Fruit fly (Drosophila melanogaster) Kc167 (cell line): ENCODE results near the gene CG9166.

Experiments used
- Myc ChIP-seq: fragments of >200 bp; optimal IDR thresholded peaks from 2 replicates; lab custom pipeline; 2017; ENCODE audit warnings: missing external identifiers
- Sin3A ChIP-seq: fragments of >200 bp; optimal IDR thresholded peaks from 2 replicates; lab custom pipeline; 2018; ENCODE audit warnings: missing external identifiers
- h ChIP-seq: fragments of >200 bp; optimal IDR thresholded peaks from 3 replicates; lab custom pipeline; 2018; ENCODE audit warnings: missing external identifiers
- insv ChIP-seq: fragments of >200 bp; optimal IDR thresholded peaks from 3 replicates; lab custom pipeline; 2018; ENCODE audit warnings: missing external identifiers
- psq ChIP-seq: fragments of >200 bp; optimal IDR thresholded peaks from 2 replicates; lab custom pipeline; 2017; ENCODE audit warnings: missing external identifiers
- ttk ChIP-seq: sonication (Bioruptor generic); optimal IDR thresholded peaks from 2 replicates; lab custom pipeline; 2017; ENCODE audit warnings: missing external identifiers

DNA sequence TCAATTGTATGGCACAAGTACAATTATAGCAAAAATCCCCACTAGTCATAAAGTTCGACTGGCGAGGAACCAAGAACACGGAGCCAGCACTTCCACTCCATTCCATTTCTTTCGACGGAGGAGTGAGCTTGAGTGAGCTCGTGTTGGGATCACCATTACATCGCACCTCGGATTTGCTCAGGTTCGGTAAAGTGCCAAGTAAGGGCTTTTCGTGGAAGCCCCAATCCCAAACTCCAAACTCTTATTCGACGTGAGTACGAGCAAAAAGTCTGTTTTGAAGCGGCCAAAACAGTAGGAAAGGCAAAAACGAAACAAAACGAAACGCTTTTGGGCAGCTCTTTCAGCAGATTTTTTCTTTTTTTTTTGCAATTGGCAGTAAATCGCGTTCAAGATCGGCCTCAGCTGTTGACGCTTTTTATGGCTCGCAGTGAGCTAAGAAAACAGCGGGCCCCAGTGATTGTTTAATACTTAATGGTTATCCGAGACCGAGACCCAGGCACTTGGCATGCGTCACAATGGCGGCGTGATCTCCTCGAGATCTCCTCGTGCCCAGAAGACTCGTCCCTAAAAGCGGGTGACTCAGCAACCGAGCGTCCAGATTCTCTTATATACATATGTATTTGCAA is 29.9 kb upstream of the CG9166 start:
- TF ChIP-seq Sin3A (lab: Kevin White, UChicago): no peak
- TF ChIP-seq insv: no peak
- no peak for TF ChIP-seq Myc (lab: Kevin White, UChicago)
- TF ChIP-seq psq (lab: Kevin White, UChicago): no peak
- TF ChIP-seq ttk (lab: Kevin White, UChicago): no peak
- no peak for TF ChIP-seq h (lab: Kevin White, UChicago)
